Fruit fly (Drosophila melanogaster) whole organism, embryonic: ENCODE measurements around the gene Gas8.

Experiments
- CG3847 ChIP-seq: fragments of 200-800 bp; sonication (Bioruptor generic); IDR thresholded peaks from 2 replicates; pipeline ENCODE4 v1.3.6; 2022; ENCODE audit warnings: missing biosample characterization, missing genetic modification characterization
- CG6272 ChIP-seq: fragments of 200-800 bp; sonication (Bioruptor generic); IDR thresholded peaks from 2 replicates; pipeline ENCODE4 v1.3.6; 2022; ENCODE audit warnings: missing biosample characterization, missing genetic modification characterization
- HLH3B ChIP-seq: fragments of 200-800 bp; sonication (Bioruptor generic); IDR thresholded peaks from 2 replicates; pipeline ENCODE4 v1.3.6; 2022; ENCODE audit warnings: missing biosample characterization, missing genetic modification characterization
- Hr39 ChIP-seq: fragments of >200 bp; optimal IDR thresholded peaks from 2 replicates; lab custom pipeline; 2017
- danr ChIP-seq: fragments of 200-800 bp; sonication (Bioruptor generic); IDR thresholded peaks from 2 replicates; pipeline ENCODE4 v1.3.6; 2022; ENCODE audit warnings: missing biosample characterization, missing genetic modification characterization
- ranshi ChIP-seq: fragments of 200-800 bp; sonication (Bioruptor generic); IDR thresholded peaks from 2 replicates; pipeline ENCODE4 v1.3.6; 2022; ENCODE audit warnings: missing biosample characterization, missing genetic modification characterization
- usp ChIP-seq: fragments of >200 bp; optimal IDR thresholded peaks from 2 replicates; lab custom pipeline; 2017; ENCODE audit warnings: missing biosample characterization, missing genetic modification characterization

DNA sequence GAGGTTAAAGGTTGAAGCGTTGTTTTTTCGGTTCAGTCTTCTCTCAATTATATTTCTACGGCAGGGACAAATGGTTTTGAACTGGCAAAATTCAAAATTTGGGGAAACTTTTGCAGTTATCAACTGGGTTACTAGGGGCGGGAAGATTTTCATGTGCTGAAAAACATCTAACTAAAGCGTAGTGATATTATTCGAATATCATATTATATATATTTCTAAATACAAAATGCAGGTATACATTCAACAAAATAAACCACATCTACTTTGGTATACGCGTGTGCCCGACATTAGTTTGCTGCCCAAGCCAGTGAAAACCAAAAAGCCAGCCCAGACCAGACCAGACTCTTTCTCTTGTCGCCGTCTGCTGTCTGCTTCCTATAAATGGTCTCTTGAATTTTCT is at the start of gene Gas8:
- TF ChIP-seq Hr39 (lab: Kevin White, UChicago) (no peak), HLH3B (GFP tag; lab: Robert Waterston, UW) (no peak), usp (no peak), ranshi (GFP tag; lab: Robert Waterston, UW) (no peak), CG3847 (GFP tag; lab: Robert Waterston, UW) (no peak), danr (GFP tag; lab: Robert Waterston, UW) (no peak), CG6272 (GFP tag; lab: Robert Waterston, UW) (no peak)
